Fruit fly (Drosophila melanogaster) whole organism, embryonic: ENCODE data around the gene Fam92.

Source experiments
- Abd-B ChIP-seq: fragments of 200-800 bp; sonication (Bioruptor generic); optimal IDR thresholded peaks from 2 replicates; lab custom pipeline; 2018; ENCODE audit warnings: missing biosample characterization, mild to moderate bottlenecking, missing genetic modification characterization, moderate library complexity
- Antp ChIP-seq: fragments of 200-800 bp; sonication (Bioruptor generic); optimal IDR thresholded peaks from 3 replicates; lab custom pipeline; 2016; ENCODE audit warnings: missing biosample characterization, missing genetic modification characterization
- Awh ChIP-seq: fragments of 200-800 bp; sonication (Bioruptor generic); IDR thresholded peaks from 2 replicates; pipeline ENCODE4, ENCODE4 v1.3.6; 2022; ENCODE audit warnings: missing biosample characterization, missing genetic modification characterization
- Bgb ChIP-seq: fragments of 200-800 bp; sonication (Bioruptor generic); IDR thresholded peaks from 2 replicates; pipeline ENCODE4 v1.3.6; 2022; ENCODE audit warnings: missing biosample characterization, missing genetic modification characterization; ENCODE audit not compliant: partially characterized antibody
- Blimp-1 ChIP-seq: fragments of 200-800 bp; sonication (Bioruptor generic); optimal IDR thresholded peaks from 3 replicates; lab custom pipeline; 2018; ENCODE audit warnings: missing biosample characterization, missing genetic modification characterization, mild to moderate bottlenecking, moderate library complexity, missing genetic modification reagents
- CG10462 ChIP-seq: fragments of 200-800 bp; sonication (Bioruptor generic); optimal IDR thresholded peaks from 2 replicates; lab custom pipeline; 2016; ENCODE audit warnings: missing biosample characterization, missing genetic modification characterization
- CG11695 ChIP-seq: fragments of 200-800 bp; sonication (Bioruptor generic); IDR thresholded peaks from 3 replicates; pipeline ENCODE4 v1.3.6; 2022; ENCODE audit warnings: missing biosample characterization, missing genetic modification characterization
- CG11723 ChIP-seq: fragments of 200-800 bp; sonication (Bioruptor generic); optimal IDR thresholded peaks from 2 replicates; lab custom pipeline; 2017; ENCODE audit warnings: missing biosample characterization, mild to moderate bottlenecking, missing genetic modification characterization
- CG12236 ChIP-seq: fragments of 200-800 bp; sonication (Bioruptor generic); optimal IDR thresholded peaks from 2 replicates; lab custom pipeline; 2016; ENCODE audit warnings: missing biosample characterization, missing genetic modification characterization
- CG1233 ChIP-seq: fragments of 200-800 bp; sonication (Bioruptor generic); optimal IDR thresholded peaks from 4 replicates; lab custom pipeline; 2018; ENCODE audit warnings: missing biosample characterization, mild to moderate bottlenecking, missing genetic modification characterization
- CG12942 ChIP-seq: fragments of 200-800 bp; sonication (Bioruptor generic); optimal IDR thresholded peaks from 3 replicates; lab custom pipeline; 2016; ENCODE audit warnings: missing biosample characterization, missing genetic modification characterization
- CG14710 ChIP-seq: fragments of 200-800 bp; sonication (Bioruptor generic); optimal IDR thresholded peaks from 3 replicates; lab custom pipeline; 2019; ENCODE audit warnings: missing biosample characterization, mild to moderate bottlenecking, missing genetic modification characterization, moderate library complexity
- CG15514 ChIP-seq: fragments of 200-800 bp; sonication (Bioruptor generic); optimal IDR thresholded peaks from 3 replicates; lab custom pipeline; 2017; ENCODE audit warnings: missing biosample characterization, missing genetic modification characterization, mild to moderate bottlenecking, moderate library complexity, missing genetic modification reagents
- CG16779 ChIP-seq: fragments of 200-800 bp; sonication (Bioruptor generic); IDR thresholded peaks from 2 replicates; pipeline ENCODE4 v1.3.6; 2022; ENCODE audit warnings: missing biosample characterization, missing genetic modification characterization
- CG16815 ChIP-seq: fragments of 200-800 bp; sonication (Bioruptor generic); optimal IDR thresholded peaks from 3 replicates; lab custom pipeline; 2017; ENCODE audit warnings: missing biosample characterization, mild to moderate bottlenecking, missing genetic modification characterization
- CG16863 ChIP-seq: fragments of 200-800 bp; sonication (Bioruptor generic); optimal IDR thresholded peaks from 3 replicates; lab custom pipeline; 2016; ENCODE audit warnings: missing biosample characterization, missing genetic modification characterization
- CG17359 ChIP-seq: fragments of 200-800 bp; sonication (Bioruptor generic); optimal IDR thresholded peaks from 3 replicates; lab custom pipeline; 2018; ENCODE audit warnings: missing biosample characterization, mild to moderate bottlenecking, missing genetic modification characterization, moderate library complexity
- CG18599 ChIP-seq: fragments of 200-800 bp; sonication (Bioruptor generic); optimal IDR thresholded peaks from 3 replicates; lab custom pipeline; 2017; ENCODE audit warnings: missing biosample characterization, missing genetic modification characterization, mild to moderate bottlenecking, moderate library complexity, missing genetic modification reagents
- CG18764 ChIP-seq: fragments of 200-800 bp; sonication (Bioruptor generic); optimal IDR thresholded peaks from 3 replicates; lab custom pipeline; 2016; ENCODE audit warnings: missing biosample characterization, missing genetic modification characterization
- CG31224 ChIP-seq: fragments of 200-800 bp; sonication (Bioruptor generic); IDR thresholded peaks from 2 replicates; pipeline ENCODE4 v1.3.6; 2022; ENCODE audit warnings: missing biosample characterization, missing genetic modification characterization
- CG4424 ChIP-seq: fragments of 200-800 bp; sonication (Bioruptor generic); optimal IDR thresholded peaks from 3 replicates; lab custom pipeline; 2016; ENCODE audit warnings: missing biosample characterization, missing genetic modification characterization
- CG4820 ChIP-seq: fragments of 200-800 bp; sonication (Bioruptor generic); optimal IDR thresholded peaks from 3 replicates; lab custom pipeline; 2016; ENCODE audit warnings: missing biosample characterization, missing genetic modification characterization
- CG8944 ChIP-seq: fragments of 200-800 bp; sonication (Bioruptor generic); optimal IDR thresholded peaks from 3 replicates; lab custom pipeline; 2016; ENCODE audit warnings: missing biosample characterization, missing genetic modification characterization
- CG9215 ChIP-seq: fragments of 200-800 bp; sonication (Bioruptor generic); IDR thresholded peaks from 2 replicates; pipeline ENCODE4 v1.3.6; 2022; ENCODE audit warnings: missing biosample characterization, missing genetic modification characterization
- CG9609 ChIP-seq: fragments of 200-800 bp; sonication (Bioruptor generic); optimal IDR thresholded peaks from 3 replicates; lab custom pipeline; 2016; ENCODE audit warnings: missing biosample characterization, missing genetic modification characterization
- CG9727 ChIP-seq: fragments of 200-800 bp; sonication (Bioruptor generic); optimal IDR thresholded peaks from 3 replicates; lab custom pipeline; 2017; ENCODE audit warnings: missing biosample characterization, mild to moderate bottlenecking, missing genetic modification characterization
- CG9932 ChIP-seq: fragments of 200-800 bp; sonication (Bioruptor generic); IDR thresholded peaks from 2 replicates; pipeline ENCODE4 v1.3.6; 2022; ENCODE audit warnings: missing biosample characterization, missing genetic modification characterization
- Camta ChIP-seq: fragments of 200-800 bp; sonication (Bioruptor generic); optimal IDR thresholded peaks from 2 replicates; lab custom pipeline; 2016; ENCODE audit warnings: missing biosample characterization, missing genetic modification characterization
- Dek ChIP-seq: fragments of 200-800 bp; sonication (Bioruptor generic); optimal IDR thresholded peaks from 3 replicates; lab custom pipeline; 2019; ENCODE audit warnings: missing biosample characterization, mild to moderate bottlenecking, missing genetic modification characterization, moderate library complexity
- Hmx ChIP-seq: fragments of 200-800 bp; sonication (Bioruptor generic); optimal IDR thresholded peaks from 2 replicates; lab custom pipeline; 2016; ENCODE audit warnings: missing biosample characterization, missing genetic modification characterization
- Mad ChIP-seq: fragments of 200-800 bp; sonication (Bioruptor generic); optimal IDR thresholded peaks from 2 replicates; lab custom pipeline; 2016; ENCODE audit warnings: missing biosample characterization, missing genetic modification characterization
- Myb ChIP-seq: fragments of 200-800 bp; sonication (Bioruptor generic); optimal IDR thresholded peaks from 2 replicates; lab custom pipeline; 2016; ENCODE audit warnings: missing biosample characterization, missing genetic modification characterization
- Side ChIP-seq: fragments of 200-800 bp; sonication (Bioruptor generic); optimal IDR thresholded peaks from 2 replicates; lab custom pipeline; 2016; ENCODE audit warnings: missing biosample characterization, missing genetic modification characterization
- amos ChIP-seq: fragments of 200-800 bp; sonication (Bioruptor generic); IDR thresholded peaks from 2 replicates; pipeline ENCODE4 v1.3.6; 2022; ENCODE audit warnings: missing biosample characterization, missing genetic modification characterization; ENCODE audit not compliant: partially characterized antibody
- chn ChIP-seq: fragments of 200-800 bp; sonication (Bioruptor generic); optimal IDR thresholded peaks from 2 replicates; lab custom pipeline; 2016; ENCODE audit warnings: missing biosample characterization, missing genetic modification characterization
- ci ChIP-seq: fragments of 200-800 bp; sonication (Bioruptor generic); IDR thresholded peaks from 3 replicates; pipeline ENCODE4 v1.3.6; 2022; ENCODE audit warnings: missing biosample characterization, missing genetic modification characterization
- ewg ChIP-seq: fragments of 200-800 bp; sonication (Bioruptor generic); optimal IDR thresholded peaks from 3 replicates; lab custom pipeline; 2017; ENCODE audit warnings: mild to moderate bottlenecking, missing biosample characterization, missing genetic modification reagents, missing genetic modification characterization
- eyg ChIP-seq: fragments of 200-800 bp; sonication (Bioruptor generic); optimal IDR thresholded peaks from 3 replicates; lab custom pipeline; 2016; ENCODE audit warnings: missing biosample characterization, missing genetic modification characterization
- gsb-n ChIP-seq: fragments of 200-800 bp; sonication (Bioruptor generic); optimal IDR thresholded peaks from 3 replicates; lab custom pipeline; 2018; ENCODE audit warnings: missing biosample characterization, mild to moderate bottlenecking, missing genetic modification characterization
- hb ChIP-seq: fragments of 200-800 bp; sonication (Bioruptor generic); IDR thresholded peaks from 3 replicates; pipeline ENCODE4 v1.3.6; 2022; ENCODE audit warnings: missing biosample characterization, missing genetic modification characterization; ENCODE audit not compliant: partially characterized antibody
- hth ChIP-seq: fragments of >200 bp; optimal IDR thresholded peaks from 2 replicates; lab custom pipeline; 2017; ENCODE audit warnings: inconsistent platforms
- lbe ChIP-seq: fragments of 200-800 bp; sonication (Bioruptor generic); optimal IDR thresholded peaks from 2 replicates; lab custom pipeline; 2016; ENCODE audit warnings: missing biosample characterization, mild to moderate bottlenecking, missing genetic modification characterization
- lilli ChIP-seq: fragments of 200-800 bp; sonication (Bioruptor generic); optimal IDR thresholded peaks from 3 replicates; lab custom pipeline; 2016; ENCODE audit warnings: missing biosample characterization, missing genetic modification characterization
- lmd ChIP-seq: fragments of 200-800 bp; sonication (Bioruptor generic); IDR thresholded peaks from 2 replicates; pipeline ENCODE4 v1.3.6; 2022; ENCODE audit warnings: missing biosample characterization, missing genetic modification characterization
- lola ChIP-seq, 3 experiments: fragments of >200 bp in 2 of 3; fragments of 200-800 bp in 1 of 3; sonication (Bioruptor generic) in 1 of 3; optimal IDR thresholded peaks; 2 replicates each; lab custom pipeline; 2017 to 2019; ENCODE audit warnings: missing biosample characterization in 3 of 3, missing genetic modification characterization in 3 of 3, mild to moderate bottlenecking in 1 of 3, moderate library complexity in 1 of 3
- psq ChIP-seq: fragments of 200-800 bp; sonication (Bioruptor generic); optimal IDR thresholded peaks from 2 replicates; lab custom pipeline; 2017; ENCODE audit warnings: missing biosample characterization, missing genetic modification characterization
- run ChIP-seq: fragments of 200-800 bp; sonication (Bioruptor generic); optimal IDR thresholded peaks from 3 replicates; lab custom pipeline; 2018; ENCODE audit warnings: missing biosample characterization, mild to moderate bottlenecking, missing genetic modification characterization
- slp2 ChIP-seq: fragments of 200-800 bp; sonication (Bioruptor generic); optimal IDR thresholded peaks from 2 replicates; lab custom pipeline; 2016; ENCODE audit warnings: missing biosample characterization, missing genetic modification characterization
- so ChIP-seq: fragments of 200-800 bp; sonication (Bioruptor generic); IDR thresholded peaks from 3 replicates; pipeline ENCODE4 v1.3.6; 2022; ENCODE audit warnings: missing biosample characterization, missing genetic modification characterization
- sug ChIP-seq: fragments of 200-800 bp; optimal IDR thresholded peaks from 2 replicates; lab custom pipeline; 2019; ENCODE audit warnings: missing biosample characterization, mild to moderate bottlenecking, missing genetic modification characterization, moderate library complexity
- tin ChIP-seq: fragments of 200-800 bp; sonication (Bioruptor generic); optimal IDR thresholded peaks from 3 replicates; lab custom pipeline; 2016; ENCODE audit warnings: missing biosample characterization, missing genetic modification characterization

Fam92 gene

dm6 chr2L:12424555-12424954 lies at the start of gene Fam92 (continued):
- TF ChIP-seq lbe (GFP tag; lab: Kevin White, UChicago) (peak; percentile 51), Dek (tag; lab: Kevin White, UChicago) (peak; percentile 38), Myb (GFP tag; lab: Kevin White, UChicago) (peak; percentile 94), CG16815 (GFP tag; lab: Kevin White, UChicago) (no peak), CG9932 (GFP tag; lab: Robert Waterston, UW) (peak; percentile 61), CG16779 (GFP tag; lab: Robert Waterston, UW) (no peak), CG12236 (no peak), lmd (GFP tag; lab: Robert Waterston, UW) (peak; percentile 43; the same call in 1 of the 2 replicates), CG18764 (GFP tag; lab: Kevin White, UChicago) (no peak), Hmx (GFP tag; lab: Kevin White, UChicago) (peak; percentile 21), CG17359 (tag; lab: Kevin White, UChicago) (peak; percentile 67), hth (no peak), Awh (GFP tag; lab: Robert Waterston, UW) (no peak), chn (GFP tag; lab: Kevin White, UChicago) (peak; percentile 7), sug (peak; percentile 62), slp2 (GFP tag; lab: Kevin White, UChicago) (peak; percentile 32), run (no peak), psq (GFP tag; lab: Kevin White, UChicago) (no peak), lola (GFP tag; optimal IDR thresholded peaks at IDR 0.05; lab: Kevin White, UChicago) (no peak), CG31224 (GFP tag; lab: Robert Waterston, UW) (no peak), CG10462 (GFP tag; lab: Kevin White, UChicago) (peak; percentile 13), Mad (peak; percentile 7), amos (GFP tag; lab: Robert Waterston, UW) (peak; percentile 27; the same call in 1 of the 2 replicates), CG15514 (GFP tag; lab: Kevin White, UChicago) (peak; percentile 35), ewg (no peak), Abd-B (peak; percentile 5), CG16863 (GFP tag; lab: Kevin White, UChicago) (peak; percentile 16), CG4424 (GFP tag; lab: Kevin White, UChicago) (peak; percentile 39), CG9609 (GFP tag; lab: Kevin White, UChicago) (peak; percentile 31), CG12942 (no peak), tin (GFP tag; lab: Kevin White, UChicago) (peak; percentile 60), gsb-n (peak; percentile 48), CG9727 (GFP tag; lab: Kevin White, UChicago) (peak; percentile 11), Blimp-1 (GFP tag; lab: Kevin White, UChicago) (peak; percentile 39), hb (no peak), CG8944 (peak; percentile 36), lilli (GFP tag; lab: Kevin White, UChicago) (peak; percentile 69), Side (GFP tag; lab: Kevin White, UChicago) (peak; percentile 21), CG11695 (GFP tag; lab: Robert Waterston, UW) (no peak), eyg (GFP tag; lab: Kevin White, UChicago) (no peak), CG4820 (GFP tag; lab: Kevin White, UChicago) (no peak), Bgb (GFP tag; lab: Robert Waterston, UW) (peak; percentile 42; the same call in 1 of the 2 replicates), CG11723 (GFP tag; lab: Kevin White, UChicago) (no peak), Camta (GFP tag; lab: Kevin White, UChicago) (peak; percentile 19), ci (peak; percentile 82), Antp (GFP tag; lab: Kevin White, UChicago) (peak; percentile 40), so (GFP tag; lab: Robert Waterston, UW) (peak; percentile 51; the same call in 2 of the 3 replicates), CG1233 (GFP tag; lab: Kevin White, UChicago) (peak; percentile 41), CG14710 (tag; lab: Kevin White, UChicago) (peak; percentile 39), CG18599 (peak; percentile 42), CG9215 (GFP tag; lab: Robert Waterston, UW) (no peak)
